Worm (Caenorhabditis elegans): Measurements from ENCODE around the gene Y62H9A.2.

DNA sequence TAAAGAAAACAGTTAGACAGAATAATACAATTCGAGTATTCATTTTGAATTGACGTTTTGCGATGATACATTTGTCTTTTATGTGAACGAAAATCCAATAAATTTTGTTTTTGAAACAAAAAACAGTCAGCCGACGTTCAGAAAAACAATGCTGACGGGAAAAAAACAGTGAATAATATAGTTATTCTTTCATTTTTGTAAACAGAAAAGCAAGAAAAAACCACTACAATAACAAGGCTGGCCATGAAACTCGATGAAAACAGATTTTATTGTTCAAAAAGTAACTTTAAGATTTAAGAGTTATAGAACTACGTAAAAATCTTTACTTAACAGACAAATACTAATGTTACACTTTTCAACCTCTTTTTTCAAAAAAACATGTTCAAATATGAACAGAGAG, 27.9 kb downstream of the Y62H9A.2 start, which contains the start of gene F54F7.3:
- TF ChIP-seq hlh-1 (tag; optimal IDR thresholded peaks at IDR 0.05) (no peak), ceh-83 (GFP tag; optimal IDR thresholded peaks at IDR 0.05) (no peak), snpc-4 (tag; optimal IDR thresholded peaks at IDR 0.05) (no peak), ztf-11 (tag; optimal IDR thresholded peaks at IDR 0.05) (no peak), pha-4 (tag; optimal IDR thresholded peaks at IDR 0.05) (no peak), blmp-1 (tag; optimal IDR thresholded peaks at IDR 0.05) (no peak), nhr-76 (tag; optimal IDR thresholded peaks at IDR 0.05) (no peak), elt-1 (tag; optimal IDR thresholded peaks at IDR 0.05; ENCODE audit: borderline replicate concordance, insufficient read depth) (no peak), cnd-1 (tag; optimal IDR thresholded peaks at IDR 0.05) (no peak), flh-1 (GFP tag; optimal IDR thresholded peaks at IDR 0.05) (no peak), lin-13 (tag; optimal IDR thresholded peaks at IDR 0.05) (no peak), lin-32 (GFP tag; optimal IDR thresholded peaks at IDR 0.05) (no peak), ham-2 (GFP tag; optimal IDR thresholded peaks at IDR 0.05) (no peak)
